Fruit fly (Drosophila melanogaster): Measurements from ENCODE around the gene CG15876.

DNA sequence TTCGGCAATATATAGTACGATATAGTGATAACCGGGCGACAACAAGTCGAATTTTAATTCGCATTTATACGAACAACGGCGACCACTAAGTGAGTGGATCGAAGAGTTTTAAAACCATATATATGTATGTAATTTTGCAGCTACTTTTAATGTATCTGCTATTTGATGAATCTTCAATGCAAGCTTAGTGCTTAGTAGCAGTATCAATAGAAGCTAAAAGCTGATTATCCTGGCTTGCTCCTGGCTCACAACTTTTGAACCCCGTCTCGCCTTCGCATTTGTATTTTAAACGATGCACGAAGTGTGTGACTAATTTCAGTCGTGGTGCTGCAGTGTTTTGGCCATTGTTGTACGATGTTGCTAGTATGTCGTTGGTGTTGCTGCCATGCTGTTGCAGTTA lies 42.0 kb upstream of the CG15876 start:
- TF ChIP-seq Pif1A (GFP tag; optimal IDR thresholded peaks at IDR 0.05) = no peak
- TF ChIP-seq EcR (GFP tag; optimal IDR thresholded peaks at IDR 0.05) = no peak
- peak; percentile 76 for TF ChIP-seq CG32121 (GFP tag; IDR thresholded peaks at IDR 0.05)
